Fruit fly (Drosophila melanogaster): ENCODE data around the gene Aasdh.

Gene Aasdh

dm6 chr2L:8395996-8396699 is 53.2 kb downstream of the Aasdh start, which contains the start of the genes Peritrophin-15a and CG13385:
Gene Peritrophin-15a, minus strand, starts transcription at chr2L:8396096.
Gene CG13385, plus strand, starts transcription at chr2L:8396649.
- no peak for TF ChIP-seq noc (tag; optimal IDR thresholded peaks at IDR 0.05)

Measured in whole organism, larva.